Fruit fly (Drosophila melanogaster): ENCODE measurements around the gene Ski6.
A peak's percentile ranks its signal among the peaks of the same experiment; 100 is the strongest.

Ski6 gene

DNA sequence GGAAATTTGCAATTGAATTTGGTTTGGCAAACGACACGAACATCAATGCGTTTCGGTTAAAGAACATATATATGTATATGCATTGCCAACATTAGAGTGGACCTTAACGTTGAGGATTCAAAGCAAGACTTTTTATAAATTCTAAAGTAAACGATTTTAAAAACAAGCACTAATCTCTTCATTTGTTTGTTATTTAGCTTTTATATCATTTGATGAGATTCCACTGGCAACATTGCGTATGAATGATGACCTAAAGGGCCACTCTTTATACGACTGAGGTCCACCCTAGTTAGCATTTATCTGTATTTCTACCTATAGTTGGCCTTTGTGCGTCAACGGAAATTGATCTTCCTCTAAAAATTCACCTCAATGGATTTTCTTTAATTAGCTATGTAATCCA lies 36.5 kb upstream of the Ski6 start (continued):
- TF ChIP-seq Blimp-1 (GFP tag; optimal IDR thresholded peaks at IDR 0.05) (peak; percentile 52), sens (GFP tag) (peak; percentile 69), CG12104 (GFP tag; optimal IDR thresholded peaks at IDR 0.05) (no peak), CG3995 (GFP tag; optimal IDR thresholded peaks at IDR 0.05) (no peak), gfzf (GFP tag; optimal IDR thresholded peaks at IDR 0.05) (no peak), bigmax (GFP tag; optimal IDR thresholded peaks at IDR 0.05) (no peak), CG31441 (GFP tag; IDR thresholded peaks at IDR 0.05) (no peak), CG7839 (tag; optimal IDR thresholded peaks at IDR 0.05) (peak; percentile 48), Dbx (GFP tag; IDR thresholded peaks at IDR 0.05) (no peak), CG7271 (tag; optimal IDR thresholded peaks at IDR 0.05) (no peak), dan (GFP tag; IDR thresholded peaks at IDR 0.05) (no peak)

dm6 chr2L:13257177-13257576 lies 34.9 kb upstream of the Ski6 start, which contains the start of gene Naa20B:
TSS of gene Naa20B (plus strand) at chr2L:13257477.
- no peak for TF ChIP-seq CG10462 (GFP tag; optimal IDR thresholded peaks at IDR 0.05)
- no peak for TF ChIP-seq CG1529 (GFP tag; optimal IDR thresholded peaks at IDR 0.05)
- no peak for TF ChIP-seq CG17829 (tag; optimal IDR thresholded peaks at IDR 0.05)
- TF ChIP-seq CG2712 (tag; optimal IDR thresholded peaks at IDR 0.05) = no peak
- TF ChIP-seq Ets65A (GFP tag) = no peak
- TF ChIP-seq ranshi (GFP tag; IDR thresholded peaks at IDR 0.05) = no peak
- TF ChIP-seq zen2 (GFP tag; IDR thresholded peaks at IDR 0.05; ENCODE audit: partially characterized antibody) = no peak
- TF ChIP-seq Nf-YA (GFP tag; IDR thresholded peaks at IDR 0.05) = no peak
- TF ChIP-seq tin (GFP tag; optimal IDR thresholded peaks at IDR 0.05) = no peak
- TF ChIP-seq az2 (GFP tag; optimal IDR thresholded peaks at IDR 0.05) = no peak
- TF ChIP-seq sug (tag; optimal IDR thresholded peaks at IDR 0.05) = no peak
- no peak for TF ChIP-seq pros (GFP tag; optimal IDR thresholded peaks at IDR 0.05)
- TF ChIP-seq CG34376 (GFP tag; optimal IDR thresholded peaks at IDR 0.05) = no peak
- TF ChIP-seq bbx (GFP tag; IDR thresholded peaks at IDR 0.05; ENCODE audit: partially characterized antibody) = no peak
- TF ChIP-seq Hand (GFP tag; optimal IDR thresholded peaks at IDR 0.05) = no peak
- no peak for TF ChIP-seq ATbp (GFP tag; optimal IDR thresholded peaks at IDR 0.05)
- no peak for TF ChIP-seq onecut (GFP tag; IDR thresholded peaks at IDR 0.05)
- TF ChIP-seq hkb (optimal IDR thresholded peaks at IDR 0.05) = no peak
- TF ChIP-seq hkb (GFP tag; IDR thresholded peaks at IDR 0.05) = no peak
- TF ChIP-seq CG31441 (GFP tag; IDR thresholded peaks at IDR 0.05) = no peak
- no peak for TF ChIP-seq CG18599 (GFP tag; optimal IDR thresholded peaks at IDR 0.05)

DNA sequence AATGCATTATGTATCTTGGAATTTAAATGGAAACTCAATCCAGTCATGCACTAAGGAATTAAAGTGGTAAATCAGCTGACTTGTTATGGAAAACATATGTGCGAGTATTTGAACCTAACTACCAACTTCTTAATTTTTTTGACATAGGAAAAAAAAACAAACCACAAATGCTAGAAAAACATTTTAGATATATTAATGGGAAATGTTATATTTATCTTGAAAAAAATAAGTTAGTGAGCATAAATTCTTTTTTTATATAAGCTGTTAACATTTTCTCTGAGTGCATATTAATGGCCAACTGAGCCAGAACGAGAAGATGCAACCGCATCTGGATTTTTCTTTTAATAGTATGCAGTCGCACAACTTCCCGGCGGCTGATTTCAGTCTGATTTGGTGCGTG lies 28.9 kb upstream of the Ski6 start:
- TF ChIP-seq dati (GFP tag; IDR thresholded peaks at IDR 0.05) (no peak), ken (GFP tag; IDR thresholded peaks at IDR 0.05) (no peak), pfk (GFP tag; optimal IDR thresholded peaks at IDR 0.05) (no peak), cad (GFP tag; optimal IDR thresholded peaks at IDR 0.05) (no peak)

DNA sequence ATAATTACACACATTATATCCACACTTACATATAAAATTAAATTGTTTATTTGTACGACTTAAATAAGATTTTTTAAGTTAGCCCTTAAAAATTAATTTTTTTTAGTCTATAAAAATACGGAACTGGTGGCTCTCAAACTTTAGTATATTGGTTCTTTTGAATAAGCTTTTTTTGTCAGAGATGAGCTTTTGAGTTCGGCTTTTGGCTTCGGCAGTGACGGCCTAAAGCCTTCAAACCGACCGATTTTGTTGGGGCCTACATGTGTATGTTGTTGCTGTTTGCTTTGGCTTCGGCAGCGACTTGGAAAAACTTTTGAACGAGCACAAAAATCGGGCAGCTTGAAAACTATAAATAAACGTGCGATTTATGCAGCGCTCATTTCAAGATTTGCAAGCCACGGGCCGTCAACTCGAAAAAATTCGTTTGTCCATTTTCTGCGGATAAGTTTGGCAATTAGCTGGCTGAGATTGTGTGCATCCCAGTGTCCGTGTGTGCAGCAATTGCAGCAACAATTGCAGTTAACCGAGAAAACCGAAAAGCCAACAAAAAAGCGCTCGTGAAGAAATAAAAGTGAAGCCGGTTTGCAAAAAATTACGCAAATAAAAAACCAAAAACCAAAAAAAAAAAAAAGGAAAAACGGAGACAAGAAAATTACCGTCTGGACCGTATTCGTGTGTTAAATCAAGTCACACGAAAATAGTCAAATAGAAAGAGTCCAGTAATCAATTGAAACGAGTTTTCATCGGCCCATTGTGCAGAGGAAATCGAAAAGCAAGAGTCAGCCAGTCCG lies 23.8 kb upstream of the Ski6 start, which contains the start of gene CG16820:
TSS of gene CG16820 (plus strand) at position 378 of the 791 bp plus-strand sequence.
- peak; percentile 54 for TF ChIP-seq CG6654 (GFP tag; optimal IDR thresholded peaks at IDR 0.05)
- no peak for TF ChIP-seq HmgD (GFP tag; optimal IDR thresholded peaks at IDR 0.05)
- TF ChIP-seq chinmo (GFP tag; IDR thresholded peaks at IDR 0.05; ENCODE audit: partially characterized antibody) = peak; percentile 56; the same call in 1 of the 4 replicates
- TF ChIP-seq maf-S (GFP tag; optimal IDR thresholded peaks at IDR 0.05) = no peak
- peak; percentile 96 for TF ChIP-seq CG15514 (GFP tag; optimal IDR thresholded peaks at IDR 0.05)
- TF ChIP-seq Deaf1 (tag; optimal IDR thresholded peaks at IDR 0.05) = peak; percentile 93

Measured in whole organism, embryonic.